Worm (Caenorhabditis elegans) whole organism, L1 larva: ENCODE results near the gene bud-13.

Experiments used
- C04F5.9 ChIP-seq: sonication (generic microtip); optimal IDR thresholded peaks from 2 replicates; lab custom pipeline; 2016; ENCODE audit warnings: missing genetic modification characterization, missing compliant biosample characterization
- C16A3.4 ChIP-seq: fragments of 150-350 bp; optimal IDR thresholded peaks from 2 replicates; lab custom pipeline; 2014; ENCODE audit warnings: missing biosample characterization, missing genetic modification characterization
- C34B4.2 ChIP-seq: sonication (generic microtip); optimal IDR thresholded peaks from 2 replicates; lab custom pipeline; 2017; ENCODE audit warnings: mild to moderate bottlenecking, missing genetic modification characterization, missing compliant biosample characterization
- F16B12.6 ChIP-seq: fragments of 150-350 bp; optimal IDR thresholded peaks from 2 replicates; lab custom pipeline; 2014; ENCODE audit warnings: missing biosample characterization, missing genetic modification characterization
- Y116A8C.19 ChIP-seq: sonication (generic microtip); optimal IDR thresholded peaks from 2 replicates; lab custom pipeline; 2016; ENCODE audit warnings: missing compliant biosample characterization, missing genetic modification characterization, borderline replicate concordance
- alr-1 ChIP-seq: fragments of 200-800 bp; sonication (Bioruptor generic); optimal IDR thresholded peaks from 2 replicates; lab custom pipeline; 2018; ENCODE audit warnings: borderline replicate concordance, mild to moderate bottlenecking, missing genetic modification characterization, missing compliant biosample characterization
- blmp-1 ChIP-seq: fragments of 150-350 bp; optimal IDR thresholded peaks from 2 replicates; lab custom pipeline; 2014; ENCODE audit warnings: missing biosample characterization, missing genetic modification characterization
- ceh-82 ChIP-seq, 3 experiments: fragments of 150-350 bp in 1 of 3; sonication (generic microtip) in 2 of 3; optimal IDR thresholded peaks; 2 replicates each; lab custom pipeline; 2014 to 2017; ENCODE audit warnings: missing biosample characterization in 3 of 3, missing genetic modification characterization in 3 of 3
- ceh-88 ChIP-seq: fragments of 200-800 bp; sonication (Bioruptor generic); IDR thresholded peaks from 2 replicates; pipeline ENCODE4 v1.3.6; 2022; ENCODE audit warnings: missing genetic modification characterization, missing compliant biosample characterization
- dpl-1 ChIP-seq, 3 experiments: fragments of 150-350 bp in 2 of 3; sonication (generic microtip) in 1 of 3; optimal IDR thresholded peaks; 2 replicates each; lab custom pipeline; 2014 to 2017; ENCODE audit warnings: missing biosample characterization in 3 of 3, missing genetic modification characterization in 3 of 3, missing genetic modification reagents in 3 of 3
- egl-13 ChIP-seq: sonication (generic microtip); optimal IDR thresholded peaks from 2 replicates; lab custom pipeline; 2016; ENCODE audit warnings: missing genotype, missing genetic modification reagents, missing genetic modification characterization, missing compliant biosample characterization
- elt-2 ChIP-seq: sonication (generic microtip); optimal IDR thresholded peaks from 2 replicates; lab custom pipeline; 2016; ENCODE audit warnings: missing genetic modification characterization, mild to moderate bottlenecking, inconsistent platforms, missing compliant biosample characterization, missing genetic modification reagents
- elt-3 ChIP-seq, 6 experiments: fragments of 150-350 bp in 1 of 6; sonication (generic microtip); optimal IDR thresholded peaks; 2 replicates each; lab custom pipeline; 2017 to 2018; ENCODE audit warnings: missing biosample characterization in 6 of 6, missing genetic modification characterization in 6 of 6, inconsistent platforms in 1 of 6
- ets-5 ChIP-seq: fragments of 200-800 bp; sonication (Bioruptor generic); IDR thresholded peaks from 2 replicates; pipeline ENCODE4 v1.3.6; 2022; ENCODE audit warnings: missing genetic modification characterization, missing compliant biosample characterization
- fkh-4 ChIP-seq: sonication (generic microtip); optimal IDR thresholded peaks from 2 replicates; lab custom pipeline; 2016; ENCODE audit warnings: missing compliant biosample characterization, missing genetic modification characterization, borderline replicate concordance
- fkh-8 ChIP-seq: sonication (generic microtip); optimal IDR thresholded peaks from 2 replicates; lab custom pipeline; 2016; ENCODE audit warnings: mild to moderate bottlenecking, missing genetic modification characterization, missing compliant biosample characterization
- grh-1 ChIP-seq: fragments of 200-800 bp; sonication (Bioruptor generic); IDR thresholded peaks from 2 replicates; pipeline ENCODE4 v1.3.6; 2022; ENCODE audit warnings: missing genetic modification reagents, missing genetic modification characterization, missing compliant biosample characterization
- irx-1 ChIP-seq: sonication (generic microtip); optimal IDR thresholded peaks from 2 replicates; lab custom pipeline; 2016; ENCODE audit warnings: missing genetic modification characterization, missing compliant biosample characterization
- isw-1 ChIP-seq: fragments of 200-800 bp; sonication (Bioruptor generic); IDR thresholded peaks from 2 replicates; pipeline ENCODE4 v1.3.6; 2022; ENCODE audit warnings: missing genetic modification characterization, missing compliant biosample characterization
- lin-13 ChIP-seq: fragments of 150-350 bp; optimal IDR thresholded peaks from 2 replicates; lab custom pipeline; 2014; ENCODE audit warnings: missing biosample characterization, missing genetic modification reagents, missing genetic modification characterization
- lin-15B ChIP-seq: fragments of 150-350 bp; sonication (generic microtip); optimal IDR thresholded peaks from 3 replicates; lab custom pipeline; 2014; ENCODE audit warnings: missing biosample characterization, missing genetic modification characterization
- lin-39 ChIP-seq: fragments of 150-350 bp; optimal IDR thresholded peaks from 2 replicates; lab custom pipeline; 2014; ENCODE audit warnings: missing biosample characterization, missing genetic modification reagents, missing genetic modification characterization
- lir-3 ChIP-seq: sonication (generic microtip); optimal IDR thresholded peaks from 2 replicates; lab custom pipeline; 2016; ENCODE audit warnings: mild to moderate bottlenecking, missing genetic modification characterization, moderate library complexity, missing compliant biosample characterization; ENCODE audit not compliant: poor library complexity
- lsy-2 ChIP-seq, 2 experiments: fragments of 150-350 bp; optimal IDR thresholded peaks; 2 replicates each; lab custom pipeline; 2014; ENCODE audit warnings: missing biosample characterization in 2 of 2, missing genetic modification characterization in 2 of 2
- mab-9 ChIP-seq: fragments of 200-800 bp; sonication (Bioruptor generic); IDR thresholded peaks from 2 replicates; pipeline ENCODE4 v1.3.6; 2022; ENCODE audit warnings: missing genetic modification reagents, missing genetic modification characterization, missing compliant biosample characterization
- mdl-1 ChIP-seq, 2 experiments: fragments of 150-350 bp; optimal IDR thresholded peaks; 2 replicates each; lab custom pipeline; 2014 to 2017; ENCODE audit warnings: missing biosample characterization in 2 of 2, missing genetic modification characterization in 2 of 2, inconsistent platforms in 1 of 2
- mep-1 ChIP-seq: fragments of 150-350 bp; optimal IDR thresholded peaks from 2 replicates; lab custom pipeline; 2014; ENCODE audit warnings: missing biosample characterization, missing genetic modification characterization
- nhr-11 ChIP-seq: fragments of 150-350 bp; optimal IDR thresholded peaks from 2 replicates; lab custom pipeline; 2014; ENCODE audit warnings: missing biosample characterization, missing genetic modification characterization
- nhr-12 ChIP-seq: sonication (generic microtip); optimal IDR thresholded peaks from 2 replicates; lab custom pipeline; 2017; ENCODE audit warnings: missing biosample characterization, missing genetic modification characterization
- nhr-19 ChIP-seq: fragments of 200-800 bp; sonication (Bioruptor generic); conservative IDR thresholded peaks from 2 replicates; pipeline ENCODE4 v1.3.6; 2022; ENCODE audit warnings: missing genetic modification characterization, missing compliant biosample characterization
- nhr-20 ChIP-seq: sonication (generic microtip); optimal IDR thresholded peaks from 2 replicates; lab custom pipeline; 2016; ENCODE audit warnings: mild to moderate bottlenecking, missing genetic modification characterization, missing compliant biosample characterization
- nhr-237 ChIP-seq: fragments of 150-350 bp; optimal IDR thresholded peaks from 2 replicates; lab custom pipeline; 2014; ENCODE audit warnings: missing biosample characterization, missing genetic modification characterization
- nhr-47 ChIP-seq: sonication (generic microtip); optimal IDR thresholded peaks from 2 replicates; lab custom pipeline; 2016; ENCODE audit warnings: mild to moderate bottlenecking, missing genetic modification characterization, moderate library complexity, missing compliant biosample characterization
- nhr-85 ChIP-seq: sonication (generic microtip); peaks from one replicate; lab custom pipeline; 2016; ENCODE audit warnings: missing genetic modification characterization, inconsistent platforms, missing compliant biosample characterization
- nhr-90 ChIP-seq: sonication (generic microtip); optimal IDR thresholded peaks from 2 replicates; lab custom pipeline; 2016; ENCODE audit warnings: mild to moderate bottlenecking, missing genetic modification characterization, missing compliant biosample characterization; ENCODE audit not compliant: poor library complexity
- skn-1 ChIP-seq: fragments of 150-350 bp; optimal IDR thresholded peaks from 2 replicates; lab custom pipeline; 2014; ENCODE audit warnings: missing biosample characterization, missing genetic modification characterization
- snpc-4 ChIP-seq: fragments of 150-350 bp; optimal IDR thresholded peaks from 2 replicates; lab custom pipeline; 2014; ENCODE audit warnings: missing biosample characterization, missing genetic modification characterization
- snu-23 ChIP-seq: sonication (generic microtip); optimal IDR thresholded peaks from 2 replicates; lab custom pipeline; 2016; ENCODE audit warnings: missing genetic modification characterization, missing compliant biosample characterization
- sox-4 ChIP-seq: sonication (generic microtip); optimal IDR thresholded peaks from 2 replicates; lab custom pipeline; 2016; ENCODE audit warnings: missing genetic modification characterization, missing compliant biosample characterization
- swsn-7 ChIP-seq: sonication (generic microtip); optimal IDR thresholded peaks from 2 replicates; lab custom pipeline; 2016; ENCODE audit warnings: missing genetic modification characterization, missing compliant biosample characterization
- tbx-2 ChIP-seq: sonication (generic microtip); optimal IDR thresholded peaks from 2 replicates; lab custom pipeline; 2016; ENCODE audit warnings: missing genetic modification characterization, missing compliant biosample characterization
- unc-98 ChIP-seq: fragments of 200-800 bp; sonication (Bioruptor generic); IDR thresholded peaks from 2 replicates; pipeline ENCODE4 v1.3.6; 2022; ENCODE audit warnings: missing genetic modification characterization, missing compliant biosample characterization
- vab-15 ChIP-seq: sonication (generic microtip); optimal IDR thresholded peaks from 2 replicates; lab custom pipeline; 2017; ENCODE audit warnings: missing genotype, mild to moderate bottlenecking, missing genetic modification characterization, missing compliant biosample characterization
- xbp-1 ChIP-seq: sonication (generic microtip); optimal IDR thresholded peaks from 2 replicates; lab custom pipeline; 2016; ENCODE audit warnings: missing genetic modification characterization, missing compliant biosample characterization
- zag-1 ChIP-seq: fragments of 150-350 bp; optimal IDR thresholded peaks from 2 replicates; lab custom pipeline; 2014; ENCODE audit warnings: missing biosample characterization, missing genetic modification characterization
- zip-4 ChIP-seq: fragments of 200-800 bp; sonication (Bioruptor generic); optimal IDR thresholded peaks from 2 replicates; lab custom pipeline; 2018; ENCODE audit warnings: mild to moderate bottlenecking, missing genetic modification characterization, moderate library complexity, missing compliant biosample characterization

The bud-13 gene

ce11 chrIII:8956146-8956646 lies 11.3 kb downstream of the bud-13 start, which contains the start of the genes ZK643.5 and ZK643.2 (continued):
- no peak for TF ChIP-seq snpc-4 (tag; lab: Kevin White, UChicago)
- no peak for TF ChIP-seq zip-4 (GFP tag; lab: Kevin White, UChicago)
- peak; percentile 72 for TF ChIP-seq mep-1 (tag; lab: Kevin White, UChicago)
- TF ChIP-seq nhr-85, result peak; percentile 45
- no peak for TF ChIP-seq Y116A8C.19 (tag; lab: Kevin White, UChicago)
- peak; percentile 66 for TF ChIP-seq C16A3.4 (tag; lab: Kevin White, UChicago)
- no peak for TF ChIP-seq vab-15 (tag; lab: Kevin White, UChicago)
- peak; percentile 80 for TF ChIP-seq snu-23 (GFP tag; lab: Kevin White, UChicago)
- TF ChIP-seq dpl-1 (GFP tag; optimal IDR thresholded peaks at IDR 0.05; lab: Kevin White, UChicago), result peak; percentile 75 to 86 (median 79)
- TF ChIP-seq ceh-82 (tag; optimal IDR thresholded peaks at IDR 0.05; lab: Kevin White, UChicago), result peak; percentile 26 to 72 (median 38)
- peak; percentile 76 for TF ChIP-seq nhr-47 (tag; lab: Kevin White, UChicago)
- TF ChIP-seq irx-1, result peak; percentile 8
- peak; percentile 47 for TF ChIP-seq nhr-90 (tag; lab: Kevin White, UChicago)
- no peak for TF ChIP-seq ceh-88 (GFP tag; lab: Robert Waterston, UW)
- TF ChIP-seq nhr-19 (GFP tag; lab: Robert Waterston, UW), result peak; percentile 63
- peak in 1 of 6 experiments; percentile 56 for TF ChIP-seq elt-3 (tag; optimal IDR thresholded peaks at IDR 0.05; lab: Kevin White, UChicago)
- peak; percentile 73 for TF ChIP-seq xbp-1 (tag; lab: Kevin White, UChicago)
- TF ChIP-seq nhr-20, result peak; percentile 74
- TF ChIP-seq zag-1 (tag; lab: Kevin White, UChicago), result no peak
- peak in 1 of 2 experiments; percentile 67 for TF ChIP-seq mdl-1 (tag; optimal IDR thresholded peaks at IDR 0.05; lab: Kevin White, UChicago)
- peak; percentile 27 for TF ChIP-seq fkh-8
- peak; percentile 65 for TF ChIP-seq egl-13 (tag; lab: Kevin White, UChicago)
- TF ChIP-seq lin-39 (tag; lab: Kevin White, UChicago), result no peak
- peak; percentile 68 for TF ChIP-seq lir-3 (tag; lab: Kevin White, UChicago)
- peak; percentile 74 for TF ChIP-seq swsn-7
- TF ChIP-seq C04F5.9 (tag; lab: Kevin White, UChicago), result peak; percentile 44
- peak; percentile 71 for TF ChIP-seq skn-1 (tag; lab: Kevin White, UChicago)
- peak; percentile 12; the same call in 1 of the 2 replicates for TF ChIP-seq isw-1 (GFP tag; lab: Robert Waterston, UW)
- TF ChIP-seq F16B12.6 (tag; lab: Kevin White, UChicago), result peak; percentile 87
- peak; percentile 70 for TF ChIP-seq blmp-1 (tag; lab: Kevin White, UChicago)
- no peak for TF ChIP-seq ets-5 (GFP tag; lab: Robert Waterston, UW)
- TF ChIP-seq tbx-2, result peak; percentile 72

- TF ChIP-seq mdl-1 (tag; optimal IDR thresholded peaks at IDR 0.05; lab: Kevin White, UChicago) (no peak), nhr-12 (tag; lab: Kevin White, UChicago) (no peak), alr-1 (tag; lab: Kevin White, UChicago) (no peak), sox-4 (tag; lab: Kevin White, UChicago) (no peak), lin-15B (tag; lab: Kevin White, UChicago) (no peak), unc-98 (GFP tag; lab: Robert Waterston, UW) (no peak), lin-39 (tag; lab: Kevin White, UChicago) (no peak), fkh-4 (tag; lab: Kevin White, UChicago) (no peak), elt-2 (tag; lab: Kevin White, UChicago) (no peak), C34B4.2 (tag; lab: Kevin White, UChicago) (no peak), nhr-90 (tag; lab: Kevin White, UChicago) (no peak), nhr-237 (tag; lab: Kevin White, UChicago) (no peak), lsy-2 (tag; optimal IDR thresholded peaks at IDR 0.05; lab: Kevin White, UChicago) (no peak), lin-13 (GFP tag; lab: Kevin White, UChicago) (no peak), grh-1 (no peak), nhr-11 (tag; lab: Kevin White, UChicago) (no peak), mab-9 (no peak), dpl-1 (GFP tag; optimal IDR thresholded peaks at IDR 0.05; lab: Kevin White, UChicago) (no peak)
- TF ChIP-seq, all 84 proteins: peak for 0
Observed at ce11 chrIII:8955536-8955935, 12.0 kb downstream of the bud-13 start.
